Fruit fly (Drosophila melanogaster) whole organism, embryonic: ENCODE measurements around the gene CG32645.

ENCODE experiments used
- ATbp ChIP-seq: fragments of 200-800 bp; sonication (Bioruptor generic); optimal IDR thresholded peaks from 2 replicates; lab custom pipeline; 2017; ENCODE audit warnings: missing biosample characterization, mild to moderate bottlenecking, missing genetic modification characterization, missing genetic modification reagents
- B-H1 ChIP-seq: fragments of 200-800 bp; sonication (Bioruptor generic); IDR thresholded peaks from 3 replicates; pipeline ENCODE4 v1.3.6; 2022; ENCODE audit warnings: missing biosample characterization, missing genetic modification characterization
- BtbVII ChIP-seq: fragments of 200-800 bp; sonication (Bioruptor generic); optimal IDR thresholded peaks from 3 replicates; lab custom pipeline; 2017; ENCODE audit warnings: missing biosample characterization, mild to moderate bottlenecking, missing genetic modification characterization
- CG10267 ChIP-seq: fragments of 200-800 bp; sonication (Bioruptor generic); optimal IDR thresholded peaks from 2 replicates; lab custom pipeline; 2018; ENCODE audit warnings: missing biosample characterization, mild to moderate bottlenecking, missing genetic modification characterization, moderate library complexity
- CG11504 ChIP-seq: fragments of 200-800 bp; sonication (Bioruptor generic); optimal IDR thresholded peaks from 3 replicates; lab custom pipeline; 2019; ENCODE audit warnings: missing biosample characterization, mild to moderate bottlenecking, missing genetic modification characterization, moderate library complexity
- CG12391 ChIP-seq: fragments of 200-800 bp; sonication (Bioruptor generic); optimal IDR thresholded peaks from 3 replicates; lab custom pipeline; 2018; ENCODE audit warnings: missing biosample characterization, mild to moderate bottlenecking, missing genetic modification characterization, moderate library complexity
- CG12744 ChIP-seq: fragments of 200-800 bp; sonication (Bioruptor generic); optimal IDR thresholded peaks from 2 replicates; lab custom pipeline; 2016; ENCODE audit warnings: missing biosample characterization, missing genetic modification characterization
- CG14441 ChIP-seq: fragments of 200-800 bp; sonication (Bioruptor generic); IDR thresholded peaks from 2 replicates; pipeline ENCODE4 v1.3.6; 2022; ENCODE audit warnings: missing biosample characterization, missing genetic modification characterization
- CG14710 ChIP-seq: fragments of 200-800 bp; sonication (Bioruptor generic); optimal IDR thresholded peaks from 3 replicates; lab custom pipeline; 2019; ENCODE audit warnings: missing biosample characterization, mild to moderate bottlenecking, missing genetic modification characterization, moderate library complexity
- CG14860 ChIP-seq: fragments of 200-800 bp; sonication (Bioruptor generic); IDR thresholded peaks from 3 replicates; pipeline ENCODE4 v1.3.6; 2022; ENCODE audit warnings: missing biosample characterization, missing genetic modification characterization; ENCODE audit not compliant: partially characterized antibody
- CG17359 ChIP-seq: fragments of 200-800 bp; sonication (Bioruptor generic); optimal IDR thresholded peaks from 3 replicates; lab custom pipeline; 2018; ENCODE audit warnings: missing biosample characterization, mild to moderate bottlenecking, missing genetic modification characterization, moderate library complexity
- CG17802 ChIP-seq: fragments of 200-800 bp; sonication (Bioruptor generic); optimal IDR thresholded peaks from 2 replicates; lab custom pipeline; 2018; ENCODE audit warnings: missing biosample characterization, mild to moderate bottlenecking, missing genetic modification characterization, moderate library complexity
- CG17912 ChIP-seq: fragments of 200-800 bp; sonication (Bioruptor generic); optimal IDR thresholded peaks from 2 replicates; lab custom pipeline; 2018; ENCODE audit warnings: missing biosample characterization, mild to moderate bottlenecking, missing genetic modification characterization
- CG30403 ChIP-seq: fragments of 200-800 bp; sonication (Bioruptor generic); optimal IDR thresholded peaks from 3 replicates; lab custom pipeline; 2016; ENCODE audit warnings: missing biosample characterization, missing genetic modification characterization
- CG31224 ChIP-seq: fragments of 200-800 bp; sonication (Bioruptor generic); IDR thresholded peaks from 2 replicates; pipeline ENCODE4 v1.3.6; 2022; ENCODE audit warnings: missing biosample characterization, missing genetic modification characterization
- CG3163 ChIP-seq: fragments of 200-800 bp; sonication (Bioruptor generic); optimal IDR thresholded peaks from 3 replicates; lab custom pipeline; 2016; ENCODE audit warnings: missing biosample characterization, missing genetic modification characterization
- CG34422 ChIP-seq: fragments of 200-800 bp; sonication (Bioruptor generic); IDR thresholded peaks from 3 replicates; pipeline ENCODE4 v1.3.6; 2022; ENCODE audit warnings: missing biosample characterization, missing genetic modification characterization
- CG4707 ChIP-seq: fragments of 200-800 bp; sonication (Bioruptor generic); optimal IDR thresholded peaks from 2 replicates; lab custom pipeline; 2018; ENCODE audit warnings: missing biosample characterization, mild to moderate bottlenecking, missing genetic modification characterization, moderate library complexity
- CG5245 ChIP-seq: fragments of 200-800 bp; sonication (Bioruptor generic); optimal IDR thresholded peaks from 3 replicates; lab custom pipeline; 2016; ENCODE audit warnings: missing biosample characterization, missing genetic modification characterization
- CG6689 ChIP-seq: fragments of 200-800 bp; sonication (Bioruptor generic); IDR thresholded peaks from 2 replicates; pipeline ENCODE4 v1.3.6; 2022; ENCODE audit warnings: missing biosample characterization, missing genetic modification characterization
- CG8944 ChIP-seq: fragments of 200-800 bp; sonication (Bioruptor generic); optimal IDR thresholded peaks from 3 replicates; lab custom pipeline; 2016; ENCODE audit warnings: missing biosample characterization, missing genetic modification characterization
- CoRest ChIP-seq: fragments of 200-800 bp; sonication (Bioruptor generic); optimal IDR thresholded peaks from 3 replicates; lab custom pipeline; 2018; ENCODE audit warnings: missing biosample characterization, mild to moderate bottlenecking, missing genetic modification characterization, moderate library complexity
- Ets65A ChIP-seq: fragments of 200-800 bp; sonication (Bioruptor generic); peaks from one replicate; lab custom pipeline; 2016; ENCODE audit warnings: missing biosample characterization, missing genetic modification characterization
- HHEX ChIP-seq: fragments of 200-800 bp; sonication (Bioruptor generic); optimal IDR thresholded peaks from 3 replicates; lab custom pipeline; 2017; ENCODE audit warnings: missing biosample characterization, mild to moderate bottlenecking, missing genetic modification characterization, missing genetic modification reagents
- Hsf ChIP-seq: fragments of 200-800 bp; sonication (Bioruptor generic); optimal IDR thresholded peaks from 3 replicates; lab custom pipeline; 2016; ENCODE audit warnings: missing biosample characterization, missing genetic modification characterization
- Oli ChIP-seq: fragments of 200-800 bp; sonication (Bioruptor generic); optimal IDR thresholded peaks from 2 replicates; lab custom pipeline; 2018; ENCODE audit warnings: missing biosample characterization, mild to moderate bottlenecking, missing genetic modification characterization, moderate library complexity
- Opbp ChIP-seq: fragments of 200-800 bp; sonication (Bioruptor generic); IDR thresholded peaks from 3 replicates; pipeline ENCODE4 v1.3.6; 2022; ENCODE audit warnings: missing biosample characterization, missing genetic modification characterization; ENCODE audit not compliant: partially characterized antibody
- Rfx ChIP-seq: fragments of 200-800 bp; sonication (Bioruptor generic); IDR thresholded peaks from 2 replicates; pipeline ENCODE4 v1.3.6; 2022; ENCODE audit warnings: missing biosample characterization, missing genetic modification characterization
- Sin3A ChIP-seq: fragments of >200 bp; optimal IDR thresholded peaks from 2 replicates; lab custom pipeline; 2018
- Taf1 ChIP-seq: fragments of 200-800 bp; sonication (Bioruptor generic); IDR thresholded peaks from 2 replicates; pipeline ENCODE4 v1.3.6; 2022; ENCODE audit warnings: missing biosample characterization, missing genetic modification characterization
- Tbp ChIP-seq: fragments of >200 bp; optimal IDR thresholded peaks from 2 replicates; lab custom pipeline; 2018; ENCODE audit warnings: missing biosample characterization, missing genetic modification characterization
- Xrp1 ChIP-seq: fragments of 200-800 bp; sonication (Bioruptor generic); IDR thresholded peaks from 2 replicates; pipeline ENCODE4 v1.3.6; 2022; ENCODE audit warnings: missing biosample characterization, missing genetic modification characterization
- bcd ChIP-seq: fragments of 200-800 bp; sonication (Bioruptor generic); optimal IDR thresholded peaks from 2 replicates; lab custom pipeline; 2017; ENCODE audit warnings: missing biosample characterization, mild to moderate bottlenecking, missing genetic modification characterization
- chif ChIP-seq, 2 experiments: fragments of 200-800 bp; sonication (Bioruptor generic); optimal IDR thresholded peaks; 3 replicates each; lab custom pipeline; 2016; ENCODE audit warnings: missing biosample characterization in 2 of 2, missing genetic modification characterization in 2 of 2
- ewg ChIP-seq: fragments of 200-800 bp; sonication (Bioruptor generic); optimal IDR thresholded peaks from 3 replicates; lab custom pipeline; 2017; ENCODE audit warnings: mild to moderate bottlenecking, missing biosample characterization, missing genetic modification reagents, missing genetic modification characterization
- fru ChIP-seq: fragments of >200 bp; optimal IDR thresholded peaks from 2 replicates; lab custom pipeline; 2017
- gem ChIP-seq: fragments of 200-800 bp; sonication (Bioruptor generic); optimal IDR thresholded peaks from 2 replicates; lab custom pipeline; 2019; ENCODE audit warnings: missing biosample characterization, mild to moderate bottlenecking, missing genetic modification characterization, moderate library complexity
- gfzf ChIP-seq: fragments of 200-800 bp; sonication (Bioruptor generic); optimal IDR thresholded peaks from 2 replicates; lab custom pipeline; 2016; ENCODE audit warnings: missing biosample characterization, mild to moderate bottlenecking, missing genetic modification characterization, moderate library complexity
- hkb ChIP-seq, 2 experiments: fragments of 200-800 bp in 1 of 2; fragments of >200 bp in 1 of 2; sonication (Bioruptor generic) in 1 of 2; IDR thresholded peaks in 1 of 2; optimal IDR thresholded peaks in 1 of 2; 2 replicates each; pipeline versions ENCODE4 v1.3.6 to Lab custom; 2017 to 2022; ENCODE audit warnings: missing biosample characterization in 1 of 2, missing genetic modification characterization in 1 of 2
- jumu ChIP-seq: fragments of 200-800 bp; sonication (Bioruptor generic); optimal IDR thresholded peaks from 3 replicates; lab custom pipeline; 2016; ENCODE audit warnings: missing biosample characterization, missing genetic modification characterization
- kni ChIP-seq: fragments of 200-800 bp; sonication (Bioruptor generic); optimal IDR thresholded peaks from 3 replicates; lab custom pipeline; 2017; ENCODE audit warnings: mild to moderate bottlenecking, missing biosample characterization, missing genetic modification reagents, missing genetic modification characterization
- p53 ChIP-seq: fragments of 200-800 bp; sonication (Bioruptor generic); optimal IDR thresholded peaks from 2 replicates; lab custom pipeline; 2016; ENCODE audit warnings: missing biosample characterization, missing genetic modification characterization
- phol ChIP-seq: fragments of 200-800 bp; sonication (Bioruptor generic); optimal IDR thresholded peaks from 3 replicates; lab custom pipeline; 2018; ENCODE audit warnings: missing biosample characterization, mild to moderate bottlenecking, missing genetic modification characterization, moderate library complexity
- pnt ChIP-seq: fragments of 200-800 bp; sonication (Bioruptor generic); optimal IDR thresholded peaks from 3 replicates; lab custom pipeline; 2016; ENCODE audit warnings: missing biosample characterization, missing genetic modification characterization
- rib ChIP-seq: fragments of 200-800 bp; sonication (Bioruptor generic); IDR thresholded peaks from 2 replicates; pipeline ENCODE4 v1.3.6; 2022; ENCODE audit warnings: missing biosample characterization, missing genetic modification characterization
- sd ChIP-seq: fragments of 200-800 bp; sonication (Bioruptor generic); optimal IDR thresholded peaks from 3 replicates; lab custom pipeline; 2018; ENCODE audit warnings: missing biosample characterization, mild to moderate bottlenecking, missing genetic modification characterization, moderate library complexity
- tgo ChIP-seq: fragments of 200-800 bp; sonication (Bioruptor generic); IDR thresholded peaks from 3 replicates; pipeline ENCODE4 v1.3.6; 2022; ENCODE audit warnings: missing biosample characterization, missing genetic modification characterization
- tio ChIP-seq: fragments of 200-800 bp; sonication (Bioruptor generic); optimal IDR thresholded peaks from 2 replicates; lab custom pipeline; 2017; ENCODE audit warnings: missing biosample characterization, missing genetic modification characterization, inconsistent platforms
- zf30C ChIP-seq: fragments of 200-800 bp; sonication (Bioruptor generic); optimal IDR thresholded peaks from 3 replicates; lab custom pipeline; 2018; ENCODE audit warnings: missing biosample characterization, mild to moderate bottlenecking, missing genetic modification characterization

Gene CG32645

DNA sequence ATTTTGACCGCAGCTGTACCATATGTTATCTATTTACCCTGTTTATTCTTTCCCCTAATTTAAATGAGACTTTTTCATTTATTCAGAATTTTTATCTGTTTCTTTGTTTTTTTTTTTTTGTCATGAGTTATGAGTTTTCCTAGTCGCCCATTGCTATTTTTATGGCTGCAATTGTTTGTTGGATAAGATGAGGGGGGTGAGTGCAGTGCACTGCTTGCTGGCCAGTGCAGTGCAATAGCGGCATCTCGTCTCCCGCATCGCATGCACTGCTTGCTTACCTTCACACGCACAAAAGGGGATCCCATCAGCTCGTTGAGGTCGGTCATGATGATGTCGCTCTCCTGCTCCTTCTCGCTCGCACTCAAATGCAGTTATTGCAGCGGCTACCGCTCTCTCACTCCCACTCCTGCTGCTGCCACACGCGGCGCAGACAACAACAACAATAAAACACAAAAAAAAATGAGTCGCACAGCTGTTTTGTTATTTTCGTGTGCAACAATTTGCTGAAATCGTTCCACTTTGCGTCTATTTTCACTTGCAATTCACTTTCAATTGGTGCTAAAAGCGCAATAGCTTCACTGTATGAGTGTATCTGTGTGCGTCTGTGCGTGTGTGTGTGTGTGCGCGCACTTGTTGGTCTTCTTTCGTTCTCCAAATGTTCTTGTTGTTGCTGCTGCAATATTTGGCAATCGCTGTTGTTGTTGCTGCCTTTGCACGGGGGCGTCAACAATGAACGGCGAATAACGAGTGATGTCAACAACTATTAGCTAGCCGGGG lies 10.8 kb upstream of the CG32645 start (continued):
- no peak for TF ChIP-seq gfzf (GFP tag; lab: Kevin White, UChicago)
- peak; percentile 23 to 51 for TF ChIP-seq chif (GFP tag; optimal IDR thresholded peaks at IDR 0.05; lab: Kevin White, UChicago)
- TF ChIP-seq CG6689 (GFP tag; lab: Robert Waterston, UW) = 0 out of 2 replicates have a peak, but pooled peaks have one; percentile 24
- TF ChIP-seq CG17802 = peak; percentile 16
- peak; percentile 12 for TF ChIP-seq CG5245 (GFP tag; lab: Kevin White, UChicago)
- TF ChIP-seq Oli = peak; percentile 19
- TF ChIP-seq BtbVII = no peak
- TF ChIP-seq sd (tag; lab: Kevin White, UChicago) = no peak
- TF ChIP-seq p53 (GFP tag; lab: Kevin White, UChicago) = no peak
- TF ChIP-seq CG17912 (GFP tag; lab: Kevin White, UChicago) = no peak
- peak; percentile 6 for TF ChIP-seq CG4707 (GFP tag; lab: Kevin White, UChicago)
- TF ChIP-seq jumu = peak; percentile 40
- peak; percentile 52 for TF ChIP-seq gem
- peak; percentile 37 for TF ChIP-seq ATbp (GFP tag; lab: Kevin White, UChicago)
- TF ChIP-seq CG12391 (tag; lab: Kevin White, UChicago) = peak; percentile 39
- peak; percentile 76 for TF ChIP-seq Xrp1 (GFP tag; lab: Robert Waterston, UW)
- peak; percentile 47; the same call in 1 of the 3 replicates for TF ChIP-seq Opbp
- no peak for TF ChIP-seq Rfx (GFP tag; lab: Robert Waterston, UW)
- peak; percentile 28 for TF ChIP-seq CG3163 (GFP tag; lab: Kevin White, UChicago)
- TF ChIP-seq CG34422 (GFP tag; lab: Robert Waterston, UW) = 0 out of 3 replicates have a peak, but pooled peaks have one; percentile 39
- peak; percentile 55 for TF ChIP-seq CG30403
- TF ChIP-seq CG14710 (tag; lab: Kevin White, UChicago) = peak; percentile 19
- peak; percentile 34; the same call in 1 of the 3 replicates for TF ChIP-seq tgo (GFP tag; lab: Robert Waterston, UW)
- TF ChIP-seq Taf1 (GFP tag; lab: Robert Waterston, UW) = no peak
- peak; percentile 23 for TF ChIP-seq CG11504
- peak; percentile 33 for TF ChIP-seq CG17359
- no peak for TF ChIP-seq hkb (optimal IDR thresholded peaks at IDR 0.05; lab: Kevin White, UChicago)
- TF ChIP-seq hkb (GFP tag; IDR thresholded peaks at IDR 0.05; lab: Robert Waterston, UW) = 0 out of 2 replicates have a peak, but pooled peaks have one; percentile 27
- no peak for TF ChIP-seq CG31224 (GFP tag; lab: Robert Waterston, UW)
- peak; percentile 37; the same call in 1 of the 3 replicates for TF ChIP-seq B-H1 (GFP tag; lab: Robert Waterston, UW)
- no peak for TF ChIP-seq CoRest (tag; lab: Kevin White, UChicago)
- TF ChIP-seq ewg (GFP tag; lab: Kevin White, UChicago) = peak; percentile 23
- peak; percentile 8 for TF ChIP-seq CG8944 (GFP tag; lab: Kevin White, UChicago)
- TF ChIP-seq zf30C (GFP tag; lab: Kevin White, UChicago) = no peak
- peak; percentile 87 for TF ChIP-seq Ets65A (GFP tag; lab: Kevin White, UChicago)
- peak; percentile 34 for TF ChIP-seq Hsf (GFP tag; lab: Kevin White, UChicago)
- peak; percentile 16 for TF ChIP-seq bcd (GFP tag; lab: Kevin White, UChicago)
- peak; percentile 52 for TF ChIP-seq tio (GFP tag; lab: Kevin White, UChicago)
- no peak for TF ChIP-seq Tbp (GFP tag; lab: Kevin White, UChicago)
- no peak for TF ChIP-seq HHEX (GFP tag; lab: Kevin White, UChicago)
- TF ChIP-seq Sin3A (lab: Kevin White, UChicago) = no peak
- peak; percentile 23 for TF ChIP-seq phol
- peak; percentile 35 for TF ChIP-seq pnt (GFP tag; lab: Kevin White, UChicago)
- TF ChIP-seq CG12744 = no peak
- 0 out of 2 replicates have a peak, but pooled peaks have one; percentile 20 for TF ChIP-seq CG14441 (GFP tag; lab: Robert Waterston, UW)
- TF ChIP-seq kni (GFP tag; lab: Kevin White, UChicago) = peak; percentile 40
- no peak for TF ChIP-seq CG14860
- no peak for TF ChIP-seq fru (lab: Kevin White, UChicago)
- TF ChIP-seq CG10267 (tag; lab: Kevin White, UChicago) = peak; percentile 17
- TF ChIP-seq rib (GFP tag; lab: Robert Waterston, UW) = peak; percentile 37; the same call in 1 of the 2 replicates
